Fruit fly (Drosophila melanogaster): Measurements from ENCODE around the gene RpS26.
A peak's percentile ranks its signal among the peaks of the same experiment; 100 is the strongest.

DNA sequence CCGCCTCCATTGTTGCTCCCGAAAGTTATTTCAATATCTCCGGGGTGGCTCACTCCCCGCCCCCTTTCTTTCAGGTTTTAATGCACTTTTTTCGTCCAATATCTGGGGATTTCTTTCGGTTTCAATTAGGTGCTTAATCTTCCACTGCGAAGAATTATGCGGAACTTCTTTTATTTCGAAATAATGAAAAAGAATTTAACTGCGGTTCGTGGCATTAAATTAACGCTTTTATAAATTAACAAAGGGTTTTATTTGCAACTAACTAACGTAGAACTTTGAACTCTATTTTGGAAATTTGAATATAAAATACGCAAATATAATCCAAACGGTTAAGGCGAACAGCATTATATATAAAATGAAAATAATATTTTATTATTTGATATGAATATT lies 23.1 kb upstream of the RpS26 start:
- TF ChIP-seq h (GFP tag; optimal IDR thresholded peaks at IDR 0.05) (peak; percentile 23), Abd-B (GFP tag; optimal IDR thresholded peaks at IDR 0.05) (no peak), usp (GFP tag; optimal IDR thresholded peaks at IDR 0.05) (no peak)

Measured in whole organism, wandering third instar larva.